Worm (Caenorhabditis elegans): ENCODE data around the gene F19B6.10.

F19B6.10 gene

DNA sequence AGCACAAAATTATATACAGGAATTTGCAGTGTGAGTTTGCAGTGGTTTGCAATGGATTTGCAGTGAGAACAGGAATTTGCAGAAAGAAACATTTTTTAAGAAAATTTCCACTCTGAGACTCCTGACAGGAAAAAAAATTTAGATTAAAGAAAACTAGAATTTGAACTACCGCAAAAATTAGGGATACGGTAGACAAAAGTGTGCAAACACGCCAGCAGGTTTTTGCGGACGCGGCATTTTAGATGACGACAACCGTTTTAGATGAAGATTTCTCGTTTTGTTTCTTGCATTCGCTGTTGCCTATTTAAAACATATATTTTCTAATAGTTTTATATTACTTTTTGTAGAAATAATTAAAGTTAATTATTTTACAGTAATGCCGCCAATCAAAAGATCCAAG lies 34.9 kb downstream of the F19B6.10 start, which contains the start of gene wdr-46 (continued):
- TF ChIP-seq pha-4 (tag; optimal IDR thresholded peaks at IDR 0.05) (peak; percentile 51), bed-1 (GFP tag; IDR thresholded peaks at IDR 0.05) (no peak), lsy-27 (tag; optimal IDR thresholded peaks at IDR 0.05; ENCODE audit: borderline replicate concordance, insufficient read depth) (no peak), madf-10 (tag; optimal IDR thresholded peaks at IDR 0.05) (peak; percentile 31), madf-3 (GFP tag; IDR thresholded peaks at IDR 0.05) (0 out of 2 replicates have a peak, but pooled peaks have one; percentile 35), F52B5.7 (tag; optimal IDR thresholded peaks at IDR 0.05) (no peak), rec-8 (tag; optimal IDR thresholded peaks at IDR 0.05) (no peak), aptf-3 (GFP tag; IDR thresholded peaks at IDR 0.05) (no peak), egl-44 (GFP tag; IDR thresholded peaks at IDR 0.05) (no peak), ztf-25 (GFP tag; IDR thresholded peaks at IDR 0.05) (no peak), him-1 (tag; optimal IDR thresholded peaks at IDR 0.05) (peak; percentile 60), atf-7 (tag; optimal IDR thresholded peaks at IDR 0.05) (no peak), ztf-6 (GFP tag; IDR thresholded peaks at IDR 0.05) (no peak), snpc-1.3 (tag; optimal IDR thresholded peaks at IDR 0.05; ENCODE audit: insufficient read depth) (no peak), ztf-18 (tag; optimal IDR thresholded peaks at IDR 0.05) (no peak), tlf-1 (GFP tag; optimal IDR thresholded peaks at IDR 0.05) (no peak), B0336.3 (GFP tag; IDR thresholded peaks at IDR 0.05) (no peak), snpc-4 (GFP tag; optimal IDR thresholded peaks at IDR 0.05) (no peak), snpc-4 (tag; optimal IDR thresholded peaks at IDR 0.05) (peak in 3 of 4 experiments; percentile 11 to 57 (median 21)), hrde-1 (tag; optimal IDR thresholded peaks at IDR 0.05; ENCODE audit: borderline replicate concordance) (no peak), ZK185.1 (tag; optimal IDR thresholded peaks at IDR 0.05; ENCODE audit: poor library complexity, severe bottlenecking) (peak; percentile 42), ekl-4 (GFP tag; IDR thresholded peaks at IDR 0.05) (peak; percentile 75), ztf-3 (GFP tag; optimal IDR thresholded peaks at IDR 0.05) (no peak), F57A8.1 (GFP tag; optimal IDR thresholded peaks at IDR 0.05) (no peak), ceh-79 (tag; optimal IDR thresholded peaks at IDR 0.05) (no peak), die-1 (tag; optimal IDR thresholded peaks at IDR 0.05) (no peak), mxl-1 (tag; optimal IDR thresholded peaks at IDR 0.05) (no peak), T07F8.4 (tag; optimal IDR thresholded peaks at IDR 0.05) (no peak), mel-28 (tag; optimal IDR thresholded peaks at IDR 0.05; ENCODE audit: borderline replicate concordance) (no peak), Y79H2A.3 (GFP tag; conservative IDR thresholded peaks at IDR 0.05) (no peak), hmg-20 (GFP tag; IDR thresholded peaks at IDR 0.05) (no peak), B0035.1 (tag; optimal IDR thresholded peaks at IDR 0.05) (no peak), nhr-179 (tag; optimal IDR thresholded peaks at IDR 0.05) (no peak), Y53G8AR.9 (GFP tag; conservative IDR thresholded peaks at IDR 0.05) (peak; percentile 46; the same call in 1 of the 2 replicates), nhr-80 (tag; optimal IDR thresholded peaks at IDR 0.05) (no peak), nfya-2 (GFP tag; IDR thresholded peaks at IDR 0.05) (no peak), lir-1 (GFP tag; conservative IDR thresholded peaks at IDR 0.05) (no peak), ama-1 (optimal IDR thresholded peaks at IDR 0.05) (no peak), ama-1 (GFP tag; optimal IDR thresholded peaks at IDR 0.05) (peak; percentile 42 to 64), F10E7.11 (tag; optimal IDR thresholded peaks at IDR 0.05) (no peak), aptf-2 (GFP tag; conservative IDR thresholded peaks at IDR 0.05) (no peak), nhr-27 (tag; optimal IDR thresholded peaks at IDR 0.05) (no peak), let-526 (GFP tag; IDR thresholded peaks at IDR 0.05) (no peak), unc-62 (GFP tag; optimal IDR thresholded peaks at IDR 0.05) (no peak), dpl-1 (GFP tag; optimal IDR thresholded peaks at IDR 0.05) (peak; percentile 84), sdz-38 (tag; optimal IDR thresholded peaks at IDR 0.05) (no peak), F39B2.1 (GFP tag; IDR thresholded peaks at IDR 0.05) (no peak), ztf-26 (tag; optimal IDR thresholded peaks at IDR 0.05) (peak; percentile 17), repo-1 (tag; optimal IDR thresholded peaks at IDR 0.05) (no peak), lin-26 (GFP tag; IDR thresholded peaks at IDR 0.05) (no peak)

Measured in whole organism, young adult.